Fruit fly (Drosophila melanogaster): ENCODE results near the gene CG31709.

The CG31709 gene

DNA sequence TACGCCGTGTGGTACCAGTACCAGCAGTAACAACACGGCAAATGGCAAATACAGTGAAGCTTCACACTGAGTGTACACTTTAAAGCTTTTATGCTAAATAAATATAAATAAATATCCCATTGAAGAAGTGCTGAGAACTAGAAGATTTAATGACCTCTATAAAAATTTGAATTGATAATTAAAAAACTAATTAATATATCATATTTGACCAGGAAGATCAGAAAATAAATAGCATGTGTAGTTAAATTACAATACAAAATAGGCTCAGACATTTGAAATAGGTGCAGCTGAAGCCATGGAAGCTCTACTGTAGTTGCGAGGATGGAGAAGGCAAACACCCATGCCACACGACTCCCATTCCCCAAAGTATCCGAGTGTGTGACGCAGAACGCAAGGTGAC is 14.9 kb downstream of the CG31709 start (continued):
- TF ChIP-seq jumu (GFP tag; optimal IDR thresholded peaks at IDR 0.05) (no peak), lilli (GFP tag; optimal IDR thresholded peaks at IDR 0.05) (peak; percentile 37), CG14441 (GFP tag; IDR thresholded peaks at IDR 0.05) (peak; percentile 51), sug (tag; optimal IDR thresholded peaks at IDR 0.05) (peak; percentile 41), bowl (GFP tag; IDR thresholded peaks at IDR 0.05) (no peak), BtbVII (GFP tag; optimal IDR thresholded peaks at IDR 0.05) (no peak), Hand (GFP tag; optimal IDR thresholded peaks at IDR 0.05) (no peak), fd96Cb (tag; optimal IDR thresholded peaks at IDR 0.05) (peak; percentile 32), CG16779 (GFP tag; IDR thresholded peaks at IDR 0.05) (no peak), lbe (GFP tag; optimal IDR thresholded peaks at IDR 0.05) (no peak), tup (GFP tag; optimal IDR thresholded peaks at IDR 0.05) (no peak), dimm (GFP tag; IDR thresholded peaks at IDR 0.05) (no peak), chn (GFP tag; optimal IDR thresholded peaks at IDR 0.05) (no peak), CG9727 (GFP tag; optimal IDR thresholded peaks at IDR 0.05) (peak; percentile 31), HHEX (GFP tag; optimal IDR thresholded peaks at IDR 0.05) (peak; percentile 42), fu2 (GFP tag; optimal IDR thresholded peaks at IDR 0.05) (no peak), CG2678 (tag; optimal IDR thresholded peaks at IDR 0.05) (peak; percentile 76), Blimp-1 (GFP tag; optimal IDR thresholded peaks at IDR 0.05) (peak; percentile 50), Abd-B (GFP tag; optimal IDR thresholded peaks at IDR 0.05) (peak; percentile 33), lab (GFP tag; optimal IDR thresholded peaks at IDR 0.05) (peak; percentile 66), chinmo (GFP tag; IDR thresholded peaks at IDR 0.05; ENCODE audit: partially characterized antibody) (no peak), klu (GFP tag; IDR thresholded peaks at IDR 0.05) (peak; percentile 10; the same call in 1 of the 2 replicates), CG18764 (GFP tag; optimal IDR thresholded peaks at IDR 0.05) (no peak), CG2875 (GFP tag; optimal IDR thresholded peaks at IDR 0.05) (no peak), Meics (GFP tag; optimal IDR thresholded peaks at IDR 0.05) (peak; percentile 51), Asciz (GFP tag; optimal IDR thresholded peaks at IDR 0.05) (peak; percentile 24), CG7987 (GFP tag; optimal IDR thresholded peaks at IDR 0.05) (no peak), Optix (GFP tag; IDR thresholded peaks at IDR 0.05) (no peak), CG6854 (GFP tag; optimal IDR thresholded peaks at IDR 0.05) (peak; percentile 46), jigr1 (GFP tag; IDR thresholded peaks at IDR 0.05) (no peak), Vsx1 (GFP tag; optimal IDR thresholded peaks at IDR 0.05) (peak; percentile 21), pita (GFP tag; optimal IDR thresholded peaks at IDR 0.05) (no peak), schlank (tag; optimal IDR thresholded peaks at IDR 0.05) (no peak), CG3838 (GFP tag; optimal IDR thresholded peaks at IDR 0.05) (no peak), CG6683 (GFP tag; optimal IDR thresholded peaks at IDR 0.05) (peak; percentile 14), CG1602 (GFP tag; optimal IDR thresholded peaks at IDR 0.05) (peak; percentile 2), CG12391 (tag; optimal IDR thresholded peaks at IDR 0.05) (peak; percentile 49), Camta (GFP tag; optimal IDR thresholded peaks at IDR 0.05) (no peak), CG18599 (GFP tag; optimal IDR thresholded peaks at IDR 0.05) (peak; percentile 68), Lhr (GFP tag; optimal IDR thresholded peaks at IDR 0.05) (no peak), kni (GFP tag; optimal IDR thresholded peaks at IDR 0.05) (no peak), dysf (GFP tag; IDR thresholded peaks at IDR 0.05) (peak; percentile 64; the same call in 2 of the 3 replicates), CG13775 (GFP tag; optimal IDR thresholded peaks at IDR 0.05) (peak; percentile 13), CG3407 (GFP tag; optimal IDR thresholded peaks at IDR 0.05) (no peak), CG32532 (GFP tag; IDR thresholded peaks at IDR 0.05) (peak; percentile 28; the same call in 1 of the 2 replicates), CG10654 (GFP tag; optimal IDR thresholded peaks at IDR 0.05) (peak; percentile 31), Lim3 (GFP tag; IDR thresholded peaks at IDR 0.05) (no peak), sr (GFP tag; IDR thresholded peaks at IDR 0.05) (no peak), MBD-R2 (GFP tag; IDR thresholded peaks at IDR 0.05) (no peak), peb (GFP tag; IDR thresholded peaks at IDR 0.05) (no peak), unpg (GFP tag; optimal IDR thresholded peaks at IDR 0.05) (peak; percentile 42)

Measured in whole organism, embryonic.